Fruit fly (Drosophila melanogaster) whole organism, embryonic: ENCODE data around the gene kay.
A peak's percentile ranks its signal among the peaks of the same experiment; 100 is the strongest.

Experiments
- Awh ChIP-seq: fragments of 200-800 bp; sonication (Bioruptor generic); IDR thresholded peaks from 2 replicates; pipeline ENCODE4, ENCODE4 v1.3.6; 2022; ENCODE audit warnings: missing biosample characterization, missing genetic modification characterization
- CG10209 ChIP-seq: fragments of 200-800 bp; sonication (Bioruptor generic); optimal IDR thresholded peaks from 3 replicates; lab custom pipeline; 2017; ENCODE audit warnings: missing biosample characterization, mild to moderate bottlenecking, missing genetic modification characterization, missing genetic modification reagents
- CG12155 ChIP-seq: fragments of 200-800 bp; sonication (Bioruptor generic); optimal IDR thresholded peaks from 3 replicates; lab custom pipeline; 2016; ENCODE audit warnings: missing biosample characterization, missing genetic modification characterization
- CG12391 ChIP-seq: fragments of 200-800 bp; sonication (Bioruptor generic); optimal IDR thresholded peaks from 3 replicates; lab custom pipeline; 2018; ENCODE audit warnings: missing biosample characterization, mild to moderate bottlenecking, missing genetic modification characterization, moderate library complexity
- CG13424 ChIP-seq: fragments of 200-800 bp; sonication (Bioruptor generic); optimal IDR thresholded peaks from 2 replicates; lab custom pipeline; 2019; ENCODE audit warnings: missing biosample characterization, mild to moderate bottlenecking, missing genetic modification characterization, moderate library complexity
- CG17186 ChIP-seq: fragments of 200-800 bp; sonication (Bioruptor generic); optimal IDR thresholded peaks from 3 replicates; lab custom pipeline; 2017; ENCODE audit warnings: missing biosample characterization, missing genetic modification reagents, missing genetic modification characterization
- CG17359 ChIP-seq: fragments of 200-800 bp; sonication (Bioruptor generic); optimal IDR thresholded peaks from 3 replicates; lab custom pipeline; 2018; ENCODE audit warnings: missing biosample characterization, mild to moderate bottlenecking, missing genetic modification characterization, moderate library complexity
- CG2120 ChIP-seq: fragments of 200-800 bp; sonication (Bioruptor generic); optimal IDR thresholded peaks from 3 replicates; lab custom pipeline; 2016; ENCODE audit warnings: missing biosample characterization, missing genetic modification characterization
- CG2712 ChIP-seq: fragments of 200-800 bp; optimal IDR thresholded peaks from 3 replicates; lab custom pipeline; 2019; ENCODE audit warnings: missing biosample characterization, mild to moderate bottlenecking, missing genetic modification characterization, moderate library complexity
- CG31388 ChIP-seq: fragments of 200-800 bp; sonication (Bioruptor generic); optimal IDR thresholded peaks from 2 replicates; lab custom pipeline; 2016; ENCODE audit warnings: missing biosample characterization, missing genetic modification characterization
- CG34224 ChIP-seq: fragments of 200-800 bp; sonication (Bioruptor generic); IDR thresholded peaks from 3 replicates; pipeline ENCODE4 v1.3.6; 2022; ENCODE audit warnings: missing biosample characterization, missing genetic modification characterization; ENCODE audit not compliant: partially characterized antibody
- CG4424 ChIP-seq: fragments of 200-800 bp; sonication (Bioruptor generic); optimal IDR thresholded peaks from 3 replicates; lab custom pipeline; 2016; ENCODE audit warnings: missing biosample characterization, missing genetic modification characterization
- CG5245 ChIP-seq: fragments of 200-800 bp; sonication (Bioruptor generic); optimal IDR thresholded peaks from 3 replicates; lab custom pipeline; 2016; ENCODE audit warnings: missing biosample characterization, missing genetic modification characterization
- CG7556 ChIP-seq: fragments of 200-800 bp; sonication (Bioruptor generic); optimal IDR thresholded peaks from 2 replicates; lab custom pipeline; 2017; ENCODE audit warnings: missing biosample characterization, mild to moderate bottlenecking, missing genetic modification characterization
- CG7745 ChIP-seq: fragments of 200-800 bp; sonication (Bioruptor generic); optimal IDR thresholded peaks from 2 replicates; lab custom pipeline; 2018; ENCODE audit warnings: missing biosample characterization, mild to moderate bottlenecking, missing genetic modification characterization, moderate library complexity
- CG9727 ChIP-seq: fragments of 200-800 bp; sonication (Bioruptor generic); optimal IDR thresholded peaks from 3 replicates; lab custom pipeline; 2017; ENCODE audit warnings: missing biosample characterization, mild to moderate bottlenecking, missing genetic modification characterization
- CG9797 ChIP-seq: fragments of 200-800 bp; sonication (Bioruptor generic); optimal IDR thresholded peaks from 3 replicates; lab custom pipeline; 2018; ENCODE audit warnings: missing biosample characterization, mild to moderate bottlenecking, missing genetic modification characterization
- CTCF ChIP-seq: fragments of 200-800 bp; sonication (Bioruptor generic); optimal IDR thresholded peaks from 2 replicates; lab custom pipeline; 2017; ENCODE audit warnings: missing biosample characterization, mild to moderate bottlenecking, missing genetic modification characterization, moderate library complexity
- Dfd ChIP-seq, 2 experiments: fragments of >200 bp; optimal IDR thresholded peaks; 2 replicates each; lab custom pipeline; 2017; ENCODE audit warnings: missing biosample characterization in 2 of 2, missing genetic modification characterization in 2 of 2
- Dll ChIP-seq: fragments of 200-800 bp; sonication (Bioruptor generic); IDR thresholded peaks from 4 replicates; pipeline ENCODE4 v1.3.6; 2022; ENCODE audit warnings: missing biosample characterization, missing genetic modification characterization; ENCODE audit not compliant: partially characterized antibody
- Doc3 ChIP-seq: fragments of 200-800 bp; sonication (Bioruptor generic); IDR thresholded peaks from 3 replicates; pipeline ENCODE4 v1.3.6; 2022; ENCODE audit warnings: missing biosample characterization, missing genetic modification characterization; ENCODE audit not compliant: partially characterized antibody
- Dp ChIP-seq: fragments of 200-800 bp; sonication (Bioruptor generic); optimal IDR thresholded peaks from 2 replicates; lab custom pipeline; 2018; ENCODE audit warnings: missing biosample characterization, mild to moderate bottlenecking, missing genetic modification characterization, moderate library complexity
- Ets97D ChIP-seq: fragments of 200-800 bp; sonication (Bioruptor generic); optimal IDR thresholded peaks from 3 replicates; lab custom pipeline; 2016; ENCODE audit warnings: missing biosample characterization, missing genetic modification characterization
- MESR4 ChIP-seq: fragments of 200-800 bp; sonication (Bioruptor generic); optimal IDR thresholded peaks from 2 replicates; lab custom pipeline; 2018; ENCODE audit warnings: missing biosample characterization, mild to moderate bottlenecking, missing genetic modification characterization, moderate library complexity
- Meics ChIP-seq: fragments of 200-800 bp; sonication (Bioruptor generic); optimal IDR thresholded peaks from 2 replicates; lab custom pipeline; 2017; ENCODE audit warnings: missing biosample characterization, mild to moderate bottlenecking, missing genetic modification characterization
- Neu2 ChIP-seq: fragments of 200-800 bp; sonication (Bioruptor generic); optimal IDR thresholded peaks from 3 replicates; lab custom pipeline; 2016; ENCODE audit warnings: missing biosample characterization, missing genetic modification characterization, borderline replicate concordance
- Nf-YC ChIP-seq: fragments of 200-800 bp; optimal IDR thresholded peaks from 3 replicates; lab custom pipeline; 2019; ENCODE audit warnings: missing biosample characterization, mild to moderate bottlenecking, missing genetic modification characterization, moderate library complexity
- Scr ChIP-seq: fragments of 200-800 bp; sonication (Bioruptor generic); IDR thresholded peaks from 2 replicates; pipeline ENCODE4 v1.3.6; 2022; ENCODE audit warnings: missing biosample characterization, missing genetic modification characterization; ENCODE audit not compliant: partially characterized antibody
- Sox102F ChIP-seq: fragments of 200-800 bp; sonication (Bioruptor generic); optimal IDR thresholded peaks from 2 replicates; lab custom pipeline; 2018; ENCODE audit warnings: missing biosample characterization, mild to moderate bottlenecking, missing genetic modification characterization, moderate library complexity
- Ssrp ChIP-seq: fragments of 200-800 bp; sonication (Bioruptor generic); optimal IDR thresholded peaks from 2 replicates; lab custom pipeline; 2018; ENCODE audit warnings: missing biosample characterization, mild to moderate bottlenecking, missing genetic modification characterization, moderate library complexity
- Xbp1 ChIP-seq: fragments of 200-800 bp; sonication (Bioruptor generic); optimal IDR thresholded peaks from 3 replicates; lab custom pipeline; 2016; ENCODE audit warnings: missing biosample characterization, mild to moderate bottlenecking, missing genetic modification characterization
- amos ChIP-seq: fragments of 200-800 bp; sonication (Bioruptor generic); IDR thresholded peaks from 2 replicates; pipeline ENCODE4 v1.3.6; 2022; ENCODE audit warnings: missing biosample characterization, missing genetic modification characterization; ENCODE audit not compliant: partially characterized antibody
- bbx ChIP-seq: fragments of 200-800 bp; sonication (Bioruptor generic); IDR thresholded peaks from 2 replicates; pipeline ENCODE4 v1.3.6; 2022; ENCODE audit warnings: missing biosample characterization, missing genetic modification characterization; ENCODE audit not compliant: partially characterized antibody
- chn ChIP-seq: fragments of 200-800 bp; sonication (Bioruptor generic); optimal IDR thresholded peaks from 2 replicates; lab custom pipeline; 2016; ENCODE audit warnings: missing biosample characterization, missing genetic modification characterization
- dmrt11E ChIP-seq: fragments of 200-800 bp; sonication (Bioruptor generic); optimal IDR thresholded peaks from 3 replicates; lab custom pipeline; 2018; ENCODE audit warnings: missing biosample characterization, mild to moderate bottlenecking, missing genetic modification characterization, moderate library complexity
- dpn ChIP-seq, 2 experiments: fragments of 200-800 bp; sonication (Bioruptor generic); optimal IDR thresholded peaks; 3 replicates each; lab custom pipeline; 2016; ENCODE audit warnings: missing biosample characterization in 2 of 2, missing genetic modification characterization in 2 of 2
- exex ChIP-seq: fragments of 200-800 bp; sonication (Bioruptor generic); optimal IDR thresholded peaks from 4 replicates; lab custom pipeline; 2018; ENCODE audit warnings: missing biosample characterization, mild to moderate bottlenecking, missing genetic modification characterization, moderate library complexity
- fd3F ChIP-seq: fragments of 200-800 bp; sonication (Bioruptor generic); optimal IDR thresholded peaks from 2 replicates; lab custom pipeline; 2018; ENCODE audit warnings: missing biosample characterization, mild to moderate bottlenecking, missing genetic modification characterization, moderate library complexity
- grau ChIP-seq: fragments of 200-800 bp; optimal IDR thresholded peaks from 3 replicates; lab custom pipeline; 2019; ENCODE audit warnings: missing biosample characterization, mild to moderate bottlenecking, missing genetic modification characterization, moderate library complexity
- gsb-n ChIP-seq: fragments of 200-800 bp; sonication (Bioruptor generic); optimal IDR thresholded peaks from 3 replicates; lab custom pipeline; 2018; ENCODE audit warnings: missing biosample characterization, mild to moderate bottlenecking, missing genetic modification characterization
- inv ChIP-seq: fragments of 200-800 bp; sonication (Bioruptor generic); IDR thresholded peaks from 2 replicates; pipeline ENCODE4 v1.3.6; 2022; ENCODE audit warnings: missing biosample characterization, missing genetic modification characterization; ENCODE audit not compliant: partially characterized antibody
- jigr1 ChIP-seq: fragments of 200-800 bp; sonication (Bioruptor generic); IDR thresholded peaks from 3 replicates; pipeline ENCODE4 v1.3.6; 2022; ENCODE audit warnings: missing biosample characterization, missing genetic modification characterization
- pan ChIP-seq, 4 experiments: fragments of >200 bp in 3 of 4; fragments of 200-800 bp in 1 of 4; sonication (Bioruptor generic) in 1 of 4; optimal IDR thresholded peaks in 3 of 4; IDR thresholded peaks in 1 of 4; 2 replicates each; pipeline versions ENCODE4 v1.3.6 to Lab custom; 2017 to 2022; ENCODE audit warnings: missing biosample characterization in 2 of 4, missing genetic modification characterization in 2 of 4, mixed read lengths in 1 of 4
- peb ChIP-seq: fragments of 200-800 bp; sonication (Bioruptor generic); IDR thresholded peaks from 2 replicates; pipeline ENCODE4 v1.3.6; 2022; ENCODE audit warnings: missing biosample characterization, missing genetic modification characterization
- prd ChIP-seq, 3 experiments: fragments of >200 bp in 2 of 3; fragments of 200-800 bp in 1 of 3; sonication (Bioruptor generic) in 1 of 3; optimal IDR thresholded peaks in 2 of 3; IDR thresholded peaks in 1 of 3; 2 replicates in 2 of 3; 3 replicates in 1 of 3; pipeline versions ENCODE4 v1.3.6 to Lab custom; 2017 to 2022; ENCODE audit warnings: missing biosample characterization in 1 of 3, missing genetic modification characterization in 1 of 3
- sug ChIP-seq: fragments of 200-800 bp; optimal IDR thresholded peaks from 2 replicates; lab custom pipeline; 2019; ENCODE audit warnings: missing biosample characterization, mild to moderate bottlenecking, missing genetic modification characterization, moderate library complexity
- zen ChIP-seq: fragments of 200-800 bp; sonication (Bioruptor generic); optimal IDR thresholded peaks from 3 replicates; lab custom pipeline; 2018; ENCODE audit warnings: missing biosample characterization, mild to moderate bottlenecking, missing genetic modification characterization, moderate library complexity

The kay gene

DNA sequence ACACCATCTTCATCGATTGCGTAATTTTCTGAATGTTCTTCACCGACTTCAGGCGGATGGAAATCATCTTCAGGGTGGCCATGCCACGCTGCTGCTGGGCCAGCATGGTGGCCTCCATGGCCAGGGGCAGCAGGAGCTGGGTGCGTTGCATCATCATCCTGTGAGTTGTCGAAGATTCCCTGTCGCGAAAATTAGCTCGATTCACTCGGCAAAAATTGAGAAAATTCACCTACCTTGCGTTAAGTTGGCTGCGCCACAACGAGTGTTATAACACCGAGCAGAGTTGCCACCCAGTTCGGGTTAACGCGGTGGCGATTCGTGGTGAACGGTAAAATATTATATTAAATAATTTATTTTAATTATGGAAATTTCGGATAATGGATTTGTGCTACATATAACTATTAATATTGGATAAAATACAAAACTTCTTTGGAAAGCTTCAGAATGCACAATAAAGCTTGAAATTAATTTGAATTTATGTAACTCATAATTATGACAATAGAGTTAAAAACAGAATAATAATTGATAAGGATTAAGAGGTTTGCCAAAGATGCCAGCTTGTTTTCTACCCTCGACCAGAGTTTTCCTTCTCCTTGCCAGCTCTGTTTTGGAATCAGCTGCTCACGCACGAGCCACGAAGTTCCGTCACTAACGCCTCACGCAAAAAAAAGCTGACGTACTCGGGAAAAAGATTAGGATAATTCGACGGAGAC, 17.0 kb upstream of the kay start, which contains the start of the genes ATPsyngamma and yata (continued):
- TF ChIP-seq prd (optimal IDR thresholded peaks at IDR 0.05; lab: Kevin White, UChicago) (no peak), prd (GFP tag; IDR thresholded peaks at IDR 0.05; lab: Robert Waterston, UW) (peak; percentile 50; the same call in 2 of the 3 replicates), CG7556 (GFP tag; lab: Kevin White, UChicago) (no peak), CG31388 (GFP tag; lab: Kevin White, UChicago) (peak; percentile 4), CG7745 (no peak), fd3F (GFP tag; lab: Kevin White, UChicago) (no peak), chn (GFP tag; lab: Kevin White, UChicago) (no peak), dpn (GFP tag; optimal IDR thresholded peaks at IDR 0.05; lab: Kevin White, UChicago) (peak in 1 of 2 experiments; percentile 35), bbx (GFP tag; lab: Robert Waterston, UW) (peak; percentile 81), Doc3 (GFP tag; lab: Robert Waterston, UW) (0 out of 3 replicates have a peak, but pooled peaks have one; percentile 59), CG10209 (GFP tag; lab: Kevin White, UChicago) (peak; percentile 37), CG17186 (GFP tag; lab: Kevin White, UChicago) (peak; percentile 5), Ets97D (peak; percentile 40), CG5245 (GFP tag; lab: Kevin White, UChicago) (no peak), exex (tag; lab: Kevin White, UChicago) (peak; percentile 53), CG9727 (peak; percentile 28), CG13424 (tag; lab: Kevin White, UChicago) (peak; percentile 47), amos (peak; percentile 84), Dll (GFP tag; lab: Robert Waterston, UW) (no peak; the same call in 1 of the 4 replicates), Xbp1 (GFP tag; lab: Kevin White, UChicago) (peak; percentile 14), Neu2 (no peak), inv (GFP tag; lab: Robert Waterston, UW) (peak; percentile 75), zen (peak; percentile 36), Dp (GFP tag; lab: Kevin White, UChicago) (peak; percentile 8), CG9797 (GFP tag; lab: Kevin White, UChicago) (peak; percentile 13), CG2712 (tag; lab: Kevin White, UChicago) (peak; percentile 53), grau (peak; percentile 49), CG12155 (peak; percentile 39), Scr (GFP tag; lab: Robert Waterston, UW) (peak; percentile 78), gsb-n (tag; lab: Kevin White, UChicago) (no peak), dmrt11E (tag; lab: Kevin White, UChicago) (peak; percentile 13), Nf-YC (tag; lab: Kevin White, UChicago) (peak; percentile 49), Ssrp (tag; lab: Kevin White, UChicago) (peak; percentile 19), CTCF (GFP tag; lab: Kevin White, UChicago) (peak; percentile 9), MESR4 (GFP tag; lab: Kevin White, UChicago) (peak; percentile 97), CG2120 (GFP tag; lab: Kevin White, UChicago) (peak; percentile 21), CG34224 (GFP tag; lab: Robert Waterston, UW) (peak; percentile 43), CG4424 (peak; percentile 38), jigr1 (GFP tag; lab: Robert Waterston, UW) (peak; percentile 81; the same call in 2 of the 3 replicates), sug (peak; percentile 54), peb (GFP tag; lab: Robert Waterston, UW) (no peak), Dfd (GFP tag; optimal IDR thresholded peaks at IDR 0.05; lab: Kevin White, UChicago) (no peak), pan (optimal IDR thresholded peaks at IDR 0.05; lab: Kevin White, UChicago) (no peak), pan (GFP tag; optimal IDR thresholded peaks at IDR 0.05 in 1 of 2, IDR thresholded peaks at IDR 0.05 in 1 of 2) (no peak), Awh (GFP tag; lab: Robert Waterston, UW) (no peak), CG17359 (peak; percentile 38), Sox102F (GFP tag; lab: Kevin White, UChicago) (no peak), CG12391 (tag; lab: Kevin White, UChicago) (peak; percentile 67), Meics (GFP tag; lab: Kevin White, UChicago) (peak; percentile 65)
